Fruit fly (Drosophila melanogaster): ENCODE measurements around the gene CG13308.

The CG13308 gene

DNA sequence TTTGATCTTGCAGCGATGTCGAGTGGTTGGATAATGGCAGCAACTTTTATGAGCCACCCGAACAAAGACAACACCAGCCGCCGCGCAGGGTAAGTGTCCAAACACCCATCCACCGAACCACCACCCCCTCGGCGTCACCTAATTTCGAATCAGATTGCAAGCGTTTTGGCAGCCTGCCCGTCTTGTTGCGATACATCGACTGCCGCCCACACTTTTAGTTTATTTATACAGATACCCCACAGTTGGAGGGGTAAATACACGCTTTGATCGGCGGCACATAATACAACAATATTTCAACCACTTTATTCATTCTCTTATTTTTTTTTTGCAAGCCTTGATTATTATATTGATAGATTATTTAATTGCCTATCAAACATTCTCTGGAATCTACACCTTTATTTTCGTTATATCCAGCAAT, 45.3 kb upstream of the CG13308 start (continued):
- TF ChIP-seq Eip93F (GFP tag; optimal IDR thresholded peaks at IDR 0.05) (no peak), Met (GFP tag; optimal IDR thresholded peaks at IDR 0.05) (peak; percentile 67), CG3032 (tag; optimal IDR thresholded peaks at IDR 0.05) (no peak), CG4318 (GFP tag; optimal IDR thresholded peaks at IDR 0.05) (no peak), Sox15 (GFP tag; optimal IDR thresholded peaks at IDR 0.05) (peak; percentile 17), CG31627 (GFP tag; optimal IDR thresholded peaks at IDR 0.05) (peak; percentile 62), net (GFP tag; optimal IDR thresholded peaks at IDR 0.05) (peak; percentile 28)

DNA sequence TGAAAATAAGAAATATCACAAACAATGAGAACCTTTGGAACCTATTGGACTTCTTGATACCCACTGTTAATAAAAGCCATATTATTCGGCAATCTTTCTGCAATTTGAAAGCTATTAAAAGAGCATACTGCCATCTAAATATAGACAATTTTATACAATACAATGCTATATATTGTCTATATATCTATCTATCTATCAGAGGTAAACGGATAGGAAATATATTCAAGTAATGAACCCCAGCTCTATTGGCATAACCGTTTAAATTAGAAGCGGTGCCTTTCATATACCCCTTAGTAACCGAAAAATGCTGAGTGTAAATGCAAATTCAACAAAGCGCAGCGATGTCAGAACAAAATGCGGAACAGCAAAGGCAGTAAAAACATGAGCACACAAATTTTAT, 44.5 kb upstream of the CG13308 start:
- TF ChIP-seq esn (GFP tag; optimal IDR thresholded peaks at IDR 0.05), result peak; percentile 62
- no peak for TF ChIP-seq CG11294 (GFP tag; IDR thresholded peaks at IDR 0.05)
- TF ChIP-seq CG3032 (tag; optimal IDR thresholded peaks at IDR 0.05), result no peak
- TF ChIP-seq CG10631 (GFP tag; optimal IDR thresholded peaks at IDR 0.05), result no peak
- no peak for TF ChIP-seq CG6792 (GFP tag; optimal IDR thresholded peaks at IDR 0.05)
- no peak for TF ChIP-seq salr (GFP tag; optimal IDR thresholded peaks at IDR 0.05)
- no peak for TF ChIP-seq dac (GFP tag; optimal IDR thresholded peaks at IDR 0.05)
- TF ChIP-seq CG4318 (GFP tag; optimal IDR thresholded peaks at IDR 0.05), result no peak
- peak; percentile 69 for TF ChIP-seq cyc (GFP tag; optimal IDR thresholded peaks at IDR 0.05)
- no peak for TF ChIP-seq CG6163 (GFP tag; IDR thresholded peaks at IDR 0.05)
- TF ChIP-seq CG9139 (GFP tag; optimal IDR thresholded peaks at IDR 0.05), result no peak
- TF ChIP-seq Hr39 (GFP tag; optimal IDR thresholded peaks at IDR 0.05), result peak; percentile 73
- TF ChIP-seq achi (GFP tag; optimal IDR thresholded peaks at IDR 0.05), result no peak
- TF ChIP-seq CG1621 (tag; optimal IDR thresholded peaks at IDR 0.05), result no peak
- peak; percentile 27 for TF ChIP-seq OdsH (GFP tag; optimal IDR thresholded peaks at IDR 0.05)
- no peak for TF ChIP-seq CG16779 (tag; optimal IDR thresholded peaks at IDR 0.05)
- peak; percentile 32 for TF ChIP-seq pdm3 (GFP tag; optimal IDR thresholded peaks at IDR 0.05)
- TF ChIP-seq CG8319 (GFP tag; optimal IDR thresholded peaks at IDR 0.05), result no peak
- peak; percentile 50 for TF ChIP-seq Ets21C (GFP tag; optimal IDR thresholded peaks at IDR 0.05)
- no peak for TF ChIP-seq eg (GFP tag; IDR thresholded peaks at IDR 0.05)
- peak; percentile 77 for TF ChIP-seq Met (GFP tag; optimal IDR thresholded peaks at IDR 0.05)
- TF ChIP-seq Lpt (GFP tag; optimal IDR thresholded peaks at IDR 0.05), result no peak
- no peak for TF ChIP-seq Ets96B (tag; optimal IDR thresholded peaks at IDR 0.05)
- no peak for TF ChIP-seq fd59A (GFP tag; optimal IDR thresholded peaks at IDR 0.05)
- no peak for TF ChIP-seq Hr4 (GFP tag; optimal IDR thresholded peaks at IDR 0.05)
- TF ChIP-seq CG11762 (GFP tag; optimal IDR thresholded peaks at IDR 0.05; ENCODE audit: insufficient read depth), result no peak
- no peak for TF ChIP-seq CG7368 (GFP tag; optimal IDR thresholded peaks at IDR 0.05)
- TF ChIP-seq Smox (GFP tag; optimal IDR thresholded peaks at IDR 0.05), result peak; percentile 69
- peak; percentile 29 for TF ChIP-seq Sox15 (GFP tag; optimal IDR thresholded peaks at IDR 0.05)
- TF ChIP-seq Hr38 (GFP tag; optimal IDR thresholded peaks at IDR 0.05), result no peak
- TF ChIP-seq net (GFP tag; optimal IDR thresholded peaks at IDR 0.05), result no peak
- TF ChIP-seq spab (GFP tag; optimal IDR thresholded peaks at IDR 0.05), result no peak
- no peak for TF ChIP-seq dsx (GFP tag; optimal IDR thresholded peaks at IDR 0.05; ENCODE audit: poor library complexity, severe bottlenecking)
- TF ChIP-seq acj6 (GFP tag; optimal IDR thresholded peaks at IDR 0.05), result peak; percentile 32
- TF ChIP-seq Sox102F (GFP tag; optimal IDR thresholded peaks at IDR 0.05), result peak; percentile 71
- peak; percentile 16 for TF ChIP-seq CG8632 (GFP tag; optimal IDR thresholded peaks at IDR 0.05)
- no peak for TF ChIP-seq Eip75B (GFP tag; optimal IDR thresholded peaks at IDR 0.05)
- no peak for TF ChIP-seq fkh (GFP tag; optimal IDR thresholded peaks at IDR 0.05)
- TF ChIP-seq CG6854 (GFP tag; optimal IDR thresholded peaks at IDR 0.05), result no peak
- TF ChIP-seq CG15336 (GFP tag; IDR thresholded peaks at IDR 0.05), result no peak
- TF ChIP-seq CG8119 (GFP tag; IDR thresholded peaks at IDR 0.05), result no peak
- peak; percentile 69 for TF ChIP-seq Eip78C (GFP tag)
- peak; percentile 34 for TF ChIP-seq CG11902 (GFP tag; optimal IDR thresholded peaks at IDR 0.05)
- TF ChIP-seq CG34406 (GFP tag; optimal IDR thresholded peaks at IDR 0.05), result peak; percentile 48
- no peak for TF ChIP-seq vri (GFP tag; optimal IDR thresholded peaks at IDR 0.05)
- TF ChIP-seq ss (GFP tag; optimal IDR thresholded peaks at IDR 0.05), result no peak
- no peak for TF ChIP-seq CG10669 (GFP tag; optimal IDR thresholded peaks at IDR 0.05)
- TF ChIP-seq Blimp-1 (GFP tag; optimal IDR thresholded peaks at IDR 0.05), result no peak
